Worm (Caenorhabditis elegans): ENCODE measurements around the gene slc-36.1.

The slc-36.1 gene

DNA sequence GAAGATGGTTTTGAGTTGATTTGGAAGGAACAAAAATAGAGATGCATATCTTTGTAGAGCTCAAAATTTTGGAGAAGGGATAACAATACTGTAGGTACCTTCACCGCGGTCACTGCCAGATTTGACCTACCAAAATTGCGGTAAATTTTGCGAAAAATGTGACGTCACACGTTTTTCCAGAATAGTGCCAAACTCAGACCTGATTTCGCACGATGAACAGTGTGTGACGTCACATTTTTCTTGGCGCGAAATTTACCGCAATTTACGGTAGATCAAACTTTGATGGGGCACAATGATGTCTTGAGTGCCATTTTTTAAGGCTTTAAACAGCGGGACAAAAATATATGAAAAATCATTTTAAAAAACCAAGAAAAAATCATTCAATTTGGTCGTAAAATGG lies 21.6 kb downstream of the slc-36.1 start:
- TF ChIP-seq dao-5 (tag; optimal IDR thresholded peaks at IDR 0.05): no peak
- TF ChIP-seq him-1 (tag; optimal IDR thresholded peaks at IDR 0.05): no peak
- no peak for TF ChIP-seq W03F9.2 (tag; optimal IDR thresholded peaks at IDR 0.05)

DNA sequence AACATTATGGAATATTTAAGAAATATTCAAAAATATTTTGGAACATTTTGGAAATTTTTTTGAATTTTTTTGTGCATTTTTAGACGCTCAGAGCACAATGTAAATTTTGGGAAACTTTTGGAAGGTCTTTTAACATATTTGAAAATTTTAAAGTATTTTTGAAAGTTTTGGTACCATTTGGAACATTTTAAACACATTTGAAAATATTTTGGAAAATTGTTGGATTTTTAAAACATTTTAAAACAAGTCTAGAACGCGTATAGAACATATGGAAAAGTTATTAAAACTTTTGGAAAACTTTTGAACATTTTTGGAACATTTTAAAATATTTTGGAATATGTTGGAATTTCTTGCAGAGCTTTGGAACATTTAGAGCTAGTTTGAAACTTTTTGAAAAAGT lies 26.5 kb downstream of the slc-36.1 start, which contains the start of gene sdz-20:
Gene sdz-20 (plus strand): TSS at position 301 of the 400 bp plus-strand sequence.
- TF ChIP-seq W03F9.2 (tag; optimal IDR thresholded peaks at IDR 0.05) (no peak), him-1 (tag; optimal IDR thresholded peaks at IDR 0.05) (no peak), dao-5 (tag; optimal IDR thresholded peaks at IDR 0.05) (no peak)

DNA sequence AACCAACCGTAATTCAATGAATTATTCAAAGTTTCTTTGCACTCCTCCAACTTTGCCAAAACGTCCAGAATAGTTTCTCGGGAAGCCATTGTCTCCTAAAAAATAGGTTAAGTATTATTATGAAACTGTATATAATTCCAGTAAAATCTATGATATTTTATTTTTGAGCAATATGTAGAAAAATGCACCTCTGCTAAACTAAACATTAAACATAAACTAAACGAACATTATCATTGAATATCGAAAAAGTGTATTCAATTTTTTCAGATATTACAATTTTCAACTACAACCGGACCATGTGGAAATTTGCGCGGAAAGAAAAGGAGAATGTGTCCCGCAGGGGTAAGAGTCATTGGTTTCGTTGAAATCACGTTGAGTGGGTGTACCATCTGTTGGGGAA lies 32.4 kb downstream of the slc-36.1 start, which contains the start of gene F53A2.3:
Gene F53A2.3 (minus strand): TSS at position 101 of the 400 bp plus-strand sequence.
- TF ChIP-seq W03F9.2 (tag; optimal IDR thresholded peaks at IDR 0.05): no peak
- TF ChIP-seq him-1 (tag; optimal IDR thresholded peaks at IDR 0.05): no peak
- TF ChIP-seq dao-5 (tag; optimal IDR thresholded peaks at IDR 0.05): no peak

ce11 chrIII:13340504-13341274 lies 33.4 kb downstream of the slc-36.1 start:
- TF ChIP-seq W03F9.2 (tag; optimal IDR thresholded peaks at IDR 0.05) (peak; percentile 25), dao-5 (tag; optimal IDR thresholded peaks at IDR 0.05) (no peak), him-1 (tag; optimal IDR thresholded peaks at IDR 0.05) (no peak)

- TF ChIP-seq W03F9.2 (tag; optimal IDR thresholded peaks at IDR 0.05): no peak
- no peak for TF ChIP-seq him-1 (tag; optimal IDR thresholded peaks at IDR 0.05)
- TF ChIP-seq dao-5 (tag; optimal IDR thresholded peaks at IDR 0.05): no peak
Observed at ce11 chrIII:13341275-13341626, 33.9 kb downstream of the slc-36.1 start, which contains the start of gene nud-1. Gene nud-1 (plus strand): TSS chrIII:13341527.

DNA sequence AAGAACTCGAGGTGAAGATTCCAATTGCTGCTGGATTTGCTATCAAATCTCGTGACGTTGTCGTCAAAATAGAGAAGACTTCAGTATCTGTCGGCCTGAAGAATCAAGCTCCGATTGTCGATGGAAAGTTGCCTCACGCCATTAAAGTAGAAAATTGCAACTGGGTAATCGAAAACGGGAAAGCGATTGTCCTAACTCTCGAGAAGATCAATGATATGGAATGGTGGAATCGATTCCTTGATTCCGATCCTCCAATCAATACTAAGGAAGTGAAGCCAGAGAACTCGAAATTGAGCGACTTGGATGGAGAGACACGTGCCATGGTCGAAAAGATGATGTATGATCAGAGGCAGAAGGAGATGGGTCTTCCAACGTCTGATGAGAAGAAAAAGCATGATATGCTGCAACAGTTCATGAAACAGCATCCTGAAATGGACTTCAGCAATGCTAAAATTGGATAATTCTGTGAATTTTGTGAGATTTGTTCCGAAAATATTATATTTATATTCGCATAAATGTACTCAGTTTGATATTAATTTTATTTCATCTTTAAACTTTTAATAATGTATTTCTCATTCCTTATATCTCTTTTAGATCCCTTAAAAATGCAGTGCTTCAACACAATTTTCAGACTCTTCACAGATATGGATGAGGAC lies 34.9 kb downstream of the slc-36.1 start, which contains the start of gene dro-1:
Gene dro-1 (plus strand): TSS at position 606 of the 656 bp plus-strand sequence.
- TF ChIP-seq him-1 (tag; optimal IDR thresholded peaks at IDR 0.05): no peak
- no peak for TF ChIP-seq W03F9.2 (tag; optimal IDR thresholded peaks at IDR 0.05)
- TF ChIP-seq dao-5 (tag; optimal IDR thresholded peaks at IDR 0.05): no peak

- TF ChIP-seq dao-5 (tag; optimal IDR thresholded peaks at IDR 0.05): no peak
Observed at ce11 chrIII:13343117-13343516, 35.8 kb downstream of the slc-36.1 start, which contains the start of gene ife-1. Gene ife-1 (plus strand): TSS chrIII:13343417.

ce11 chrIII:13343562-13344139 lies 36.3 kb downstream of the slc-36.1 start:
- TF ChIP-seq him-1 (tag; optimal IDR thresholded peaks at IDR 0.05) (no peak), W03F9.2 (tag; optimal IDR thresholded peaks at IDR 0.05) (no peak), dao-5 (tag; optimal IDR thresholded peaks at IDR 0.05) (no peak)

- TF ChIP-seq him-1 (tag; optimal IDR thresholded peaks at IDR 0.05): no peak
- TF ChIP-seq dao-5 (tag; optimal IDR thresholded peaks at IDR 0.05): peak; percentile 27
- TF ChIP-seq W03F9.2 (tag; optimal IDR thresholded peaks at IDR 0.05): peak; percentile 10
Observed at ce11 chrIII:13344538-13345136, 37.3 kb downstream of the slc-36.1 start, which contains the start of gene acaa-2. Gene acaa-2 (plus strand): TSS chrIII:13344937.

ce11 chrIII:13346785-13347184 lies 39.5 kb downstream of the slc-36.1 start, which contains the start of gene mtm-6:
Gene mtm-6 (plus strand): TSS chrIII:13347085.
- TF ChIP-seq him-1 (tag; optimal IDR thresholded peaks at IDR 0.05): no peak
- TF ChIP-seq W03F9.2 (tag; optimal IDR thresholded peaks at IDR 0.05): no peak
- TF ChIP-seq dao-5 (tag; optimal IDR thresholded peaks at IDR 0.05): no peak

ce11 chrIII:13347782-13348327 lies 40.6 kb downstream of the slc-36.1 start:
- TF ChIP-seq W03F9.2 (tag; optimal IDR thresholded peaks at IDR 0.05) (no peak), him-1 (tag; optimal IDR thresholded peaks at IDR 0.05) (no peak), dao-5 (tag; optimal IDR thresholded peaks at IDR 0.05) (no peak)

DNA sequence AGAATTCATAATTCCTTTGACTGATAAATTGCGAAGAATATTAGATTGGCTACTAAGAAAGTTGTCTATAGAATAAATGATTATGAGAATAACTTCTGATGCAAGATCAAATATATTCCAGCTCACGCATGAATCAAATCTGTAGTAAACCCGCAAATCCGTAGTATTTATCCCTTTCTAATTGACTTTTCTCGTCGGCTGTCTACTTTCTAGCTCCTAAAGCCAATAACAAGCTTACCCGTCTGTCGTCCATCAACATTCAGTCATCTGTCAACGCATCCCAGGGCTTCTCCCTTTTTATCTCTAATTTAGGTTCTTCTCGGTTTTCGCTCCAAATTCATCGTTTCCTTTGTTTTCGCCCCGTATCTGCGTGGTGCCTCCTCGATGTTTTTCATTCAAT lies 41.6 kb downstream of the slc-36.1 start:
- no peak for TF ChIP-seq dao-5 (tag; optimal IDR thresholded peaks at IDR 0.05)
- no peak for TF ChIP-seq W03F9.2 (tag; optimal IDR thresholded peaks at IDR 0.05)
- no peak for TF ChIP-seq him-1 (tag; optimal IDR thresholded peaks at IDR 0.05)

- TF ChIP-seq him-1 (tag; optimal IDR thresholded peaks at IDR 0.05): no peak
- TF ChIP-seq W03F9.2 (tag; optimal IDR thresholded peaks at IDR 0.05): no peak
- no peak for TF ChIP-seq dao-5 (tag; optimal IDR thresholded peaks at IDR 0.05)
Observed at ce11 chrIII:13350964-13351363, 43.7 kb downstream of the slc-36.1 start.

Data from whole organism, L4/young adult.